Fruit fly (Drosophila melanogaster): ENCODE data around the gene smog.

smog gene

DNA sequence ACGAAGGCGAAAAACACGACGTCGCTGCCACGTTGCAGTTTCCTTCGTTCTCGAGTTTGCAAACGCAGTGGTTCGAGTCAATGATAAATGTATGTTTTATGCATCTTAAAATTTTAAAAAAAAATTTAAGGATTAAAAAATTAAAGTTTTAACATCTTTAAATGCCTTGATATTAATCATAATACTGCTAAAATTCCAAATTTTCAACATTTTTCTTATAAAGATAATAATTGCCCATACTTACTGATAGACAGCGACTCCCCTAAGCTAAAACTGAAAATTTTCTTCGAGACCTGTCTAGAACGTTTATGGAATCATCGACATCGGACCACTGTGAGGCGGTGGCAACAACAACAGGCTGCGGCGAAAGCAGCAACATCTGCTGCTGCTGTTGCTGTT, 31.3 kb upstream of the smog start (continued):
- no peak for TF ChIP-seq h (optimal IDR thresholded peaks at IDR 0.05)
- no peak; the same call in 1 of the 2 replicates for TF ChIP-seq Oaz (GFP tag; IDR thresholded peaks at IDR 0.05)
- TF ChIP-seq CG6813 (GFP tag; optimal IDR thresholded peaks at IDR 0.05): peak; percentile 50
- peak; percentile 83 for TF ChIP-seq CG18262 (tag; optimal IDR thresholded peaks at IDR 0.05)
- TF ChIP-seq CG16779 (GFP tag; IDR thresholded peaks at IDR 0.05): no peak
- TF ChIP-seq toy (GFP tag; IDR thresholded peaks at IDR 0.05): no peak
- peak; percentile 5 for TF ChIP-seq pita (GFP tag; optimal IDR thresholded peaks at IDR 0.05)
- peak; percentile 45 for TF ChIP-seq Camta (GFP tag; optimal IDR thresholded peaks at IDR 0.05)
- TF ChIP-seq CG11723 (GFP tag; optimal IDR thresholded peaks at IDR 0.05): peak; percentile 15
- no peak for TF ChIP-seq CG4707 (GFP tag; optimal IDR thresholded peaks at IDR 0.05)
- peak; percentile 31; the same call in 1 of the 2 replicates for TF ChIP-seq HLH3B (GFP tag; IDR thresholded peaks at IDR 0.05)
- TF ChIP-seq cad (GFP tag; optimal IDR thresholded peaks at IDR 0.05): no peak
- peak; percentile 78 for TF ChIP-seq grau (tag; optimal IDR thresholded peaks at IDR 0.05)
- TF ChIP-seq ara (GFP tag; IDR thresholded peaks at IDR 0.05): peak; percentile 57; the same call in 1 of the 2 replicates
- TF ChIP-seq fd102C (GFP tag; optimal IDR thresholded peaks at IDR 0.05): no peak
- TF ChIP-seq CG10431 (GFP tag; optimal IDR thresholded peaks at IDR 0.05): peak; percentile 1
- TF ChIP-seq CG12769 (tag; optimal IDR thresholded peaks at IDR 0.05): no peak
- no peak for TF ChIP-seq ac (GFP tag; optimal IDR thresholded peaks at IDR 0.05)
- peak; percentile 13 for TF ChIP-seq gcm2 (GFP tag; optimal IDR thresholded peaks at IDR 0.05)
- no peak for TF ChIP-seq CG6791 (GFP tag; IDR thresholded peaks at IDR 0.05; ENCODE audit: partially characterized antibody)
- no peak for TF ChIP-seq CG5245 (GFP tag; optimal IDR thresholded peaks at IDR 0.05)
- no peak for TF ChIP-seq NC2α (GFP tag; optimal IDR thresholded peaks at IDR 0.05)
- peak; percentile 73 for TF ChIP-seq Oli (tag; optimal IDR thresholded peaks at IDR 0.05)
- peak; percentile 1 for TF ChIP-seq Bteb2 (GFP tag; optimal IDR thresholded peaks at IDR 0.05)
- peak; percentile 42 for TF ChIP-seq CG16815 (GFP tag; optimal IDR thresholded peaks at IDR 0.05)
- peak; percentile 79 for TF ChIP-seq Dbx (GFP tag; IDR thresholded peaks at IDR 0.05)
- peak; percentile 26 for TF ChIP-seq CG3407 (GFP tag; optimal IDR thresholded peaks at IDR 0.05)
- no peak for TF ChIP-seq CG9609 (GFP tag; optimal IDR thresholded peaks at IDR 0.05)
- no peak for TF ChIP-seq H15 (GFP tag; IDR thresholded peaks at IDR 0.05)
- TF ChIP-seq Elba2 (GFP tag; optimal IDR thresholded peaks at IDR 0.05): no peak
- peak; percentile 93 for TF ChIP-seq Fer1 (GFP tag; optimal IDR thresholded peaks at IDR 0.05)
- no peak for TF ChIP-seq TFAM (GFP tag; optimal IDR thresholded peaks at IDR 0.05)
- TF ChIP-seq Hmx (GFP tag; optimal IDR thresholded peaks at IDR 0.05): no peak
- TF ChIP-seq B-H2 (GFP tag; optimal IDR thresholded peaks at IDR 0.05): peak; percentile 34
- no peak for TF ChIP-seq Tbp (GFP tag; optimal IDR thresholded peaks at IDR 0.05)
- TF ChIP-seq sqz (GFP tag; optimal IDR thresholded peaks at IDR 0.05): peak; percentile 50
- peak in 1 of 2 experiments; percentile 47 for TF ChIP-seq Eip74EF (GFP tag; optimal IDR thresholded peaks at IDR 0.05)
- no peak for TF ChIP-seq psq (GFP tag; optimal IDR thresholded peaks at IDR 0.05)
- no peak for TF ChIP-seq disco-r (GFP tag; optimal IDR thresholded peaks at IDR 0.05)
- no peak; the same call in 2 of the 3 replicates for TF ChIP-seq knrl (GFP tag; IDR thresholded peaks at IDR 0.05; ENCODE audit: partially characterized antibody)
- no peak for TF ChIP-seq pros (GFP tag; optimal IDR thresholded peaks at IDR 0.05)
- no peak for TF ChIP-seq CG14860 (GFP tag; IDR thresholded peaks at IDR 0.05; ENCODE audit: partially characterized antibody)
- peak; percentile 53; the same call in 3 of the 4 replicates for TF ChIP-seq Gug (GFP tag; IDR thresholded peaks at IDR 0.05)
- TF ChIP-seq Side (GFP tag; optimal IDR thresholded peaks at IDR 0.05): no peak
- peak; percentile 27 for TF ChIP-seq exex (tag; optimal IDR thresholded peaks at IDR 0.05)
- TF ChIP-seq pan (optimal IDR thresholded peaks at IDR 0.05): no peak
- TF ChIP-seq pan (GFP tag; optimal IDR thresholded peaks at IDR 0.05 in 1 of 2, IDR thresholded peaks at IDR 0.05 in 1 of 2): peak in 1 of 2 experiments; percentile 66
- peak; percentile 20 for TF ChIP-seq CG10654 (GFP tag; optimal IDR thresholded peaks at IDR 0.05)
- TF ChIP-seq E2f2 (GFP tag; IDR thresholded peaks at IDR 0.05): peak; percentile 42
- TF ChIP-seq zen (tag; optimal IDR thresholded peaks at IDR 0.05): no peak
- TF ChIP-seq CG31365 (tag; optimal IDR thresholded peaks at IDR 0.05): no peak
- no peak for TF ChIP-seq hbn (GFP tag; IDR thresholded peaks at IDR 0.05; ENCODE audit: partially characterized antibody)
